Worm (Caenorhabditis elegans): ENCODE data around the gene cope-1.

The cope-1 gene

ce11 chrIII:13380881-13381280 is 45.2 kb upstream of the cope-1 start:
- TF ChIP-seq K02D7.2 (tag; optimal IDR thresholded peaks at IDR 0.05): no peak
- TF ChIP-seq fkh-10 (GFP tag; optimal IDR thresholded peaks at IDR 0.05): no peak
- no peak for TF ChIP-seq ceh-48 (tag; optimal IDR thresholded peaks at IDR 0.05)
- no peak for TF ChIP-seq ceh-34 (tag; optimal IDR thresholded peaks at IDR 0.05)
- TF ChIP-seq madf-2 (tag; optimal IDR thresholded peaks at IDR 0.05): no peak
- TF ChIP-seq F13H6.1 (tag; optimal IDR thresholded peaks at IDR 0.05): no peak
- no peak for TF ChIP-seq ztf-16 (tag; optimal IDR thresholded peaks at IDR 0.05)
- TF ChIP-seq Y22D7AL.16 (tag; optimal IDR thresholded peaks at IDR 0.05): no peak
- TF ChIP-seq ceh-19 (GFP tag; optimal IDR thresholded peaks at IDR 0.05): no peak

ce11 chrIII:13381684-13382083 is 44.4 kb upstream of the cope-1 start:
- peak; percentile 26 for TF ChIP-seq unc-42 (tag; optimal IDR thresholded peaks at IDR 0.05)
- TF ChIP-seq ceh-34 (tag; optimal IDR thresholded peaks at IDR 0.05): no peak

- TF ChIP-seq gmeb-2 (tag; optimal IDR thresholded peaks at IDR 0.05) (no peak), ceh-14 (tag; optimal IDR thresholded peaks at IDR 0.05) (no peak), nfya-1 (tag; optimal IDR thresholded peaks at IDR 0.05) (peak; percentile 58), zip-5 (tag; optimal IDR thresholded peaks at IDR 0.05) (no peak)
These were observed 42.9 kb upstream of the cope-1 start for ce11 chrIII:13383159-13383558.

ce11 chrIII:13385850-13386249 is 40.2 kb upstream of the cope-1 start, which contains the start of gene T03F6.4:
Gene T03F6.4 (plus strand): TSS chrIII:13386150.
- TF ChIP-seq nfya-1 (tag; optimal IDR thresholded peaks at IDR 0.05): no peak
- no peak for TF ChIP-seq elt-4 (tag; optimal IDR thresholded peaks at IDR 0.05)
- no peak for TF ChIP-seq elt-2 (tag; optimal IDR thresholded peaks at IDR 0.05)
- no peak for TF ChIP-seq lim-6 (tag; optimal IDR thresholded peaks at IDR 0.05)
- no peak for TF ChIP-seq hlh-6 (tag; optimal IDR thresholded peaks at IDR 0.05)
- TF ChIP-seq syd-9 (tag; optimal IDR thresholded peaks at IDR 0.05): no peak
- no peak for TF ChIP-seq odd-2 (tag; optimal IDR thresholded peaks at IDR 0.05)
- no peak for TF ChIP-seq ceh-9 (tag; optimal IDR thresholded peaks at IDR 0.05)
- no peak for TF ChIP-seq hlh-15 (tag; optimal IDR thresholded peaks at IDR 0.05)
- TF ChIP-seq ztf-16 (tag; optimal IDR thresholded peaks at IDR 0.05): no peak
- no peak for TF ChIP-seq ama-1 (optimal IDR thresholded peaks at IDR 0.05)
- no peak for TF ChIP-seq unc-86 (tag; optimal IDR thresholded peaks at IDR 0.05)
- no peak for TF ChIP-seq F13H6.1 (tag; optimal IDR thresholded peaks at IDR 0.05)
- TF ChIP-seq hlh-8 (tag; optimal IDR thresholded peaks at IDR 0.05): no peak

ce11 chrIII:13388621-13389020 is 37.4 kb upstream of the cope-1 start:
- TF ChIP-seq elt-2 (tag; optimal IDR thresholded peaks at IDR 0.05) (peak; percentile 92), ceh-6 (GFP tag; optimal IDR thresholded peaks at IDR 0.05) (no peak)

- TF ChIP-seq pha-2 (tag; optimal IDR thresholded peaks at IDR 0.05) (no peak), madf-2 (tag; optimal IDR thresholded peaks at IDR 0.05) (no peak), sox-2 (GFP tag; IDR thresholded peaks at IDR 0.05) (no peak), Y22D7AL.16 (tag; optimal IDR thresholded peaks at IDR 0.05) (no peak), ceh-6 (GFP tag; optimal IDR thresholded peaks at IDR 0.05) (no peak), K02D7.2 (tag; optimal IDR thresholded peaks at IDR 0.05) (no peak), nfya-1 (tag; optimal IDR thresholded peaks at IDR 0.05) (no peak), ceh-31 (tag; optimal IDR thresholded peaks at IDR 0.05) (no peak), lim-6 (tag; optimal IDR thresholded peaks at IDR 0.05) (no peak), pag-3 (tag; optimal IDR thresholded peaks at IDR 0.05; ENCODE audit: borderline replicate concordance) (no peak), sox-4 (tag; optimal IDR thresholded peaks at IDR 0.05) (no peak), npax-4 (tag; optimal IDR thresholded peaks at IDR 0.05) (no peak), C08G9.2 (tag; optimal IDR thresholded peaks at IDR 0.05) (no peak), hlh-13 (GFP tag; optimal IDR thresholded peaks at IDR 0.05) (no peak), ceh-18 (tag; optimal IDR thresholded peaks at IDR 0.05) (no peak)
These were observed 37.0 kb upstream of the cope-1 start, which contains the start of gene T03F6.3 for ce11 chrIII:13389078-13389477. Gene T03F6.3 (plus strand): TSS chrIII:13389395.

All from whole organism, late embryonic.